Worm (Caenorhabditis elegans) whole organism, L4/young adult: ENCODE data around the gene sri-10.
"Not testable (repeated sequence)": the region's sequence is repeated elsewhere in the genome, so short reads cannot be mapped to it uniquely, and the experiment has no call there.

Experiments used
- W03F9.2 ChIP-seq: fragments of 150-350 bp; optimal IDR thresholded peaks from 2 replicates; lab custom pipeline; 2014; ENCODE audit warnings: missing biosample characterization, missing genetic modification characterization
- dao-5 ChIP-seq: sonication (generic microtip); optimal IDR thresholded peaks from 2 replicates; lab custom pipeline; 2016; ENCODE audit warnings: missing genotype, missing genetic modification characterization, moderate library complexity, missing compliant biosample characterization
- him-1 ChIP-seq: sonication (generic microtip); optimal IDR thresholded peaks from 2 replicates; lab custom pipeline; 2016; ENCODE audit warnings: missing genotype, missing genetic modification reagents, missing genetic modification characterization, missing compliant biosample characterization

The sri-10 gene

ce11 chrV:18761078-18761477 is 45.2 kb downstream of the sri-10 start, which contains the start of gene F11D11.4:
Gene F11D11.4 (plus strand): TSS chrV:18761378.
- TF ChIP-seq W03F9.2 = no peak
- no peak for TF ChIP-seq him-1
- TF ChIP-seq dao-5 = no peak

- TF ChIP-seq dao-5 = no peak
- TF ChIP-seq W03F9.2 = no peak
- TF ChIP-seq him-1 = no peak
Observed at ce11 chrV:18760174-18760573, 46.1 kb downstream of the sri-10 start, which contains the start of gene F11D11.3. Gene F11D11.3 (minus strand): TSS chrV:18760274.

ce11 chrV:18754328-18754727 is 52.0 kb downstream of the sri-10 start, which contains the start of gene clec-254:
Gene clec-254 (minus strand): TSS chrV:18754428.
- TF ChIP-seq W03F9.2, dao-5, him-1: not testable (repeated sequence)

ce11 chrV:18753036-18753435 is 53.3 kb downstream of the sri-10 start, which contains the start of gene F11D11.6:
Gene F11D11.6 (minus strand): TSS chrV:18753136.
- no peak for TF ChIP-seq W03F9.2
- no peak for TF ChIP-seq dao-5
- no peak for TF ChIP-seq him-1
